Fruit fly (Drosophila melanogaster) whole organism, embryonic: ENCODE data around the gene Cyp303a1.

ENCODE experiments used
- CG11398 ChIP-seq: fragments of 200-800 bp; sonication (Bioruptor generic); optimal IDR thresholded peaks from 2 replicates; lab custom pipeline; 2016; ENCODE audit warnings: missing biosample characterization, missing genetic modification characterization
- Dref ChIP-seq: fragments of 200-800 bp; sonication (Bioruptor generic); IDR thresholded peaks from 2 replicates; pipeline ENCODE4 v1.3.6; 2022; ENCODE audit warnings: missing biosample characterization, missing genetic modification characterization
- Drgx ChIP-seq: fragments of 200-800 bp; sonication (Bioruptor generic); IDR thresholded peaks from 2 replicates; pipeline ENCODE4 v1.3.6; 2022; ENCODE audit warnings: missing biosample characterization, missing genetic modification characterization

DNA sequence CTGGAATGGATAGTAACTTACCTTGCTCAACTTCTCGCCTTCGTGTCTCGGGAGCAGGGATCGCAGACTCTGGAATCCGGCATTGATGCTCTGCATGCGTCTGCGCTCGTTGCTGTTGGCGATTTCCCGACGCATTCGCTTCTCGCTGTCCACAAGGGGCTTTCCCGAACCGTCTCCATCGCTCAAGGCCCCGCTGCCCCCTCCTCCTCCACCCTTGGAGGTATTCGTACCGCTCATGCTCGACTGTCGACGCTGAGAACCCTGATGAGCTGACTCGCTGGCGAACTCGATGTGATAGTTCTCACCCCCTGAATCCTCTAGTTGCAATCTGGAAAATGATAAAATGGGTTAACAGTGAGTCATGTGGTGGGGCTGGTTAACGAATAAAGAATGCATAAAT, 15.1 kb upstream of the Cyp303a1 start:
- TF ChIP-seq Drgx = no peak
- no peak for TF ChIP-seq CG11398 (GFP tag; lab: Kevin White, UChicago)
- no peak for TF ChIP-seq Dref (GFP tag; lab: Robert Waterston, UW)
